Worm (Caenorhabditis elegans): ENCODE measurements around the gene ttbk-4.

ce11 chrIV:10047108-10047507 is 27.8 kb downstream of the ttbk-4 start, which contains the start of gene T04B2.3:
- TF ChIP-seq cog-1 (tag; optimal IDR thresholded peaks at IDR 0.05) (no peak), ztf-23 (GFP tag; IDR thresholded peaks at IDR 0.05) (no peak), tab-1 (GFP tag; IDR thresholded peaks at IDR 0.05) (no peak), ztf-29 (GFP tag; IDR thresholded peaks at IDR 0.05) (no peak), klf-2 (GFP tag; conservative IDR thresholded peaks at IDR 0.05) (no peak), med-1 (GFP tag; optimal IDR thresholded peaks at IDR 0.05; ENCODE audit: insufficient read depth) (no peak), T22C8.4 (GFP tag; IDR thresholded peaks at IDR 0.05) (no peak)

Measured in whole organism, midembryonic.